Worm (Caenorhabditis elegans) whole organism, late embryonic: ENCODE results near the gene rpac-19.

Experiments used
- F13H6.1 ChIP-seq: sonication (generic microtip); optimal IDR thresholded peaks from 2 replicates; lab custom pipeline; 2016; ENCODE audit warnings: missing genetic modification characterization, missing compliant biosample characterization
- K02D7.2 ChIP-seq: sonication (generic microtip); optimal IDR thresholded peaks from 2 replicates; lab custom pipeline; 2017; ENCODE audit warnings: mild to moderate bottlenecking, missing genetic modification characterization, missing compliant biosample characterization
- T23F11.4 ChIP-seq: fragments of 200-800 bp; sonication (Bioruptor generic); optimal IDR thresholded peaks from 2 replicates; lab custom pipeline; 2018; ENCODE audit warnings: mild to moderate bottlenecking, missing genetic modification characterization, missing compliant biosample characterization
- ceh-14 ChIP-seq: sonication (generic microtip); optimal IDR thresholded peaks from 2 replicates; lab custom pipeline; 2016; ENCODE audit warnings: missing genotype, missing genetic modification characterization, missing compliant biosample characterization
- ets-4 ChIP-seq: sonication (generic microtip); optimal IDR thresholded peaks from 2 replicates; lab custom pipeline; 2016; ENCODE audit warnings: missing genetic modification characterization, missing compliant biosample characterization
- fkh-6 ChIP-seq: sonication (generic microtip); optimal IDR thresholded peaks from 2 replicates; lab custom pipeline; 2016; ENCODE audit warnings: missing genetic modification characterization, missing compliant biosample characterization
- gmeb-2 ChIP-seq: sonication (generic microtip); optimal IDR thresholded peaks from 2 replicates; lab custom pipeline; 2016; ENCODE audit warnings: missing genetic modification characterization, inconsistent platforms, missing compliant biosample characterization
- hlh-30 ChIP-seq: sonication (generic microtip); optimal IDR thresholded peaks from 2 replicates; lab custom pipeline; 2017; ENCODE audit warnings: antibody characterized with exemption, missing genetic modification characterization, missing compliant biosample characterization; ENCODE audit not compliant: insufficient read depth
- nhr-11 ChIP-seq: fragments of 150-350 bp; optimal IDR thresholded peaks from 2 replicates; lab custom pipeline; 2014; ENCODE audit warnings: missing biosample characterization, missing genetic modification characterization
- pqm-1 ChIP-seq: sonication (generic microtip); optimal IDR thresholded peaks from 2 replicates; lab custom pipeline; 2016; ENCODE audit warnings: missing genetic modification characterization, missing compliant biosample characterization
- sox-4 ChIP-seq: sonication (generic microtip); optimal IDR thresholded peaks from 2 replicates; lab custom pipeline; 2017; ENCODE audit warnings: mild to moderate bottlenecking, missing genetic modification characterization, inconsistent platforms, missing compliant biosample characterization
- syd-9 ChIP-seq: sonication (generic microtip); optimal IDR thresholded peaks from 2 replicates; lab custom pipeline; 2016; ENCODE audit warnings: mild to moderate bottlenecking, missing genetic modification characterization, moderate library complexity, missing compliant biosample characterization
- zip-5 ChIP-seq: sonication (generic microtip); optimal IDR thresholded peaks from 2 replicates; lab custom pipeline; 2016; ENCODE audit warnings: missing genetic modification characterization, missing compliant biosample characterization

ce11 chrIII:9638159-9638754 lies 8.6 kb upstream of the rpac-19 start:
- TF ChIP-seq K02D7.2 (tag; lab: Kevin White, UChicago) (no peak), ceh-14 (tag; lab: Kevin White, UChicago) (no peak), ets-4 (tag; lab: Kevin White, UChicago) (no peak), syd-9 (no peak), nhr-11 (tag; lab: Kevin White, UChicago) (no peak), pqm-1 (tag; lab: Kevin White, UChicago) (no peak), hlh-30 (tag; lab: Kevin White, UChicago) (no peak), zip-5 (tag; lab: Kevin White, UChicago) (no peak), sox-4 (tag; lab: Kevin White, UChicago) (no peak), F13H6.1 (tag; lab: Kevin White, UChicago) (no peak), fkh-6 (tag; lab: Kevin White, UChicago) (no peak), gmeb-2 (tag; lab: Kevin White, UChicago) (no peak), T23F11.4 (GFP tag; lab: Kevin White, UChicago) (no peak)
